Fruit fly (Drosophila melanogaster) whole organism, adult: ENCODE data around the gene CG3630.

Experiments
- CG11617 ChIP-seq: fragments of 200-800 bp; sonication (Bioruptor generic); optimal IDR thresholded peaks from 2 replicates; lab custom pipeline; 2017; ENCODE audit warnings: mild to moderate bottlenecking, missing biosample characterization, missing genetic modification reagents, missing genetic modification characterization
- CG12768 ChIP-seq: fragments of 200-800 bp; sonication (Bioruptor generic); optimal IDR thresholded peaks from 2 replicates; lab custom pipeline; 2017; ENCODE audit warnings: missing biosample characterization, missing genetic modification characterization, mild to moderate bottlenecking, moderate library complexity, missing genetic modification reagents
- CG14711 ChIP-seq: fragments of 200-800 bp; sonication (Bioruptor generic); optimal IDR thresholded peaks from 2 replicates; lab custom pipeline; 2018; ENCODE audit warnings: missing biosample characterization, mild to moderate bottlenecking, missing genetic modification characterization, moderate library complexity
- CG1620 ChIP-seq: fragments of 200-800 bp; sonication (Bioruptor generic); optimal IDR thresholded peaks from 2 replicates; lab custom pipeline; 2016; ENCODE audit warnings: missing biosample characterization, missing genetic modification characterization
- CG33017 ChIP-seq: fragments of 200-800 bp; sonication (Bioruptor generic); optimal IDR thresholded peaks from 2 replicates; lab custom pipeline; 2018; ENCODE audit warnings: missing biosample characterization, mild to moderate bottlenecking, missing genetic modification characterization, moderate library complexity
- CG5204 ChIP-seq: fragments of 200-800 bp; sonication (Bioruptor generic); optimal IDR thresholded peaks from 2 replicates; lab custom pipeline; 2016; ENCODE audit warnings: missing biosample characterization, missing genetic modification characterization
- CG7045 ChIP-seq: fragments of 200-800 bp; sonication (Bioruptor generic); optimal IDR thresholded peaks from 2 replicates; lab custom pipeline; 2017; ENCODE audit warnings: missing biosample characterization, mild to moderate bottlenecking, missing genetic modification characterization
- CG7101 ChIP-seq: fragments of 200-800 bp; sonication (Bioruptor generic); optimal IDR thresholded peaks from 2 replicates; lab custom pipeline; 2018; ENCODE audit warnings: missing biosample characterization, mild to moderate bottlenecking, missing genetic modification characterization, moderate library complexity
- Clk ChIP-seq: fragments of 200-800 bp; sonication (Bioruptor generic); optimal IDR thresholded peaks from 2 replicates; lab custom pipeline; 2017; ENCODE audit warnings: missing biosample characterization, missing genetic modification characterization
- Crg-1 ChIP-seq: fragments of 200-800 bp; sonication (Bioruptor generic); optimal IDR thresholded peaks from 2 replicates; lab custom pipeline; 2016; ENCODE audit warnings: missing biosample characterization, missing genetic modification characterization
- Hr96 ChIP-seq: fragments of 200-800 bp; sonication (Bioruptor generic); optimal IDR thresholded peaks from 2 replicates; lab custom pipeline; 2016; ENCODE audit warnings: missing biosample characterization, missing genetic modification characterization
- Mnt ChIP-seq: fragments of 200-800 bp; sonication (Bioruptor generic); optimal IDR thresholded peaks from 2 replicates; lab custom pipeline; 2016; ENCODE audit warnings: missing biosample characterization, mild to moderate bottlenecking, missing genetic modification characterization
- bab1 ChIP-seq: fragments of 200-800 bp; sonication (Bioruptor generic); optimal IDR thresholded peaks from 3 replicates; lab custom pipeline; 2019; ENCODE audit warnings: missing biosample characterization, mild to moderate bottlenecking, missing genetic modification characterization, moderate library complexity
- cic ChIP-seq: fragments of 200-800 bp; sonication (Bioruptor generic); optimal IDR thresholded peaks from 2 replicates; lab custom pipeline; 2017; ENCODE audit warnings: missing biosample characterization, mild to moderate bottlenecking, missing genetic modification characterization, moderate library complexity
- cnc ChIP-seq, 2 experiments: fragments of >200 bp; optimal IDR thresholded peaks; 2 replicates each; lab custom pipeline; 2017
- kay ChIP-seq: fragments of 200-800 bp; sonication (Bioruptor generic); peaks from one replicate; lab custom pipeline; 2016; ENCODE audit warnings: missing biosample characterization, missing genetic modification characterization, borderline replicate concordance
- ovo ChIP-seq: fragments of 200-800 bp; sonication (Bioruptor generic); optimal IDR thresholded peaks from 2 replicates; lab custom pipeline; 2016; ENCODE audit warnings: missing biosample characterization, missing genetic modification characterization
- pad ChIP-seq: fragments of 200-800 bp; sonication (Bioruptor generic); optimal IDR thresholded peaks from 3 replicates; lab custom pipeline; 2017; ENCODE audit warnings: missing biosample characterization, missing genetic modification characterization, mild to moderate bottlenecking, moderate library complexity, missing genetic modification reagents
- tj ChIP-seq: fragments of 200-800 bp; sonication (Bioruptor generic); optimal IDR thresholded peaks from 3 replicates; lab custom pipeline; 2017; ENCODE audit warnings: missing biosample characterization, mild to moderate bottlenecking, missing genetic modification characterization, moderate library complexity
- toe ChIP-seq: fragments of 200-800 bp; sonication (Bioruptor generic); optimal IDR thresholded peaks from 2 replicates; lab custom pipeline; 2016; ENCODE audit warnings: missing biosample characterization, missing genetic modification characterization

Gene CG3630

DNA sequence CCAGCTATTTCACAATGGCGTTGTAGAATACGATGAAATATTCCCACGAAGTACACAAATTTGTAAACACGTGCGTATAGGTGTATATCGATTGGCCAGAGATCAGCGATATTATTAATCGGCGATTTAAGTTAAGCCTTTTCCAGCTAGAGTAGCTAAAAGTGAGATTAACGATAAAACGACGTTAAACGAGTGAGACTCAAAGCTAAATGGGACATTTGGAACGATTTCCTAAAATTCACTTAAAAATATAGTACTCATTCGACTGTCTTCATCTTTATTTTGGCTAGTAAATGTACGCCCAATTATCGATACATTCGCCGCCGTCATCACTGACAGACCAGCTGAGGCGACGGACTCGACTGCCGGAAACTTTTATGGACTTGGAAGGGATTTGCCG lies 22.6 kb downstream of the CG3630 start, which contains the start of the genes Nmd3 and CG17776:
Gene Nmd3 (minus strand): TSS at position 106 of the 400 bp plus-strand sequence.
Gene CG17776 (plus strand): TSS at position 163 of the 400 bp plus-strand sequence.
- TF ChIP-seq Hr96 (GFP tag; lab: Kevin White, UChicago) (no peak), Clk (no peak), bab1 (GFP tag; lab: Kevin White, UChicago) (peak; percentile 45), tj (GFP tag; lab: Kevin White, UChicago) (peak; percentile 10), CG1620 (GFP tag; lab: Kevin White, UChicago) (no peak), Mnt (GFP tag; lab: Kevin White, UChicago) (peak; percentile 99), cic (GFP tag; lab: Kevin White, UChicago) (peak; percentile 13), CG7101 (tag; lab: Kevin White, UChicago) (peak; percentile 24), CG33017 (tag; lab: Kevin White, UChicago) (no peak), CG11617 (GFP tag; lab: Kevin White, UChicago) (peak; percentile 5)

DNA sequence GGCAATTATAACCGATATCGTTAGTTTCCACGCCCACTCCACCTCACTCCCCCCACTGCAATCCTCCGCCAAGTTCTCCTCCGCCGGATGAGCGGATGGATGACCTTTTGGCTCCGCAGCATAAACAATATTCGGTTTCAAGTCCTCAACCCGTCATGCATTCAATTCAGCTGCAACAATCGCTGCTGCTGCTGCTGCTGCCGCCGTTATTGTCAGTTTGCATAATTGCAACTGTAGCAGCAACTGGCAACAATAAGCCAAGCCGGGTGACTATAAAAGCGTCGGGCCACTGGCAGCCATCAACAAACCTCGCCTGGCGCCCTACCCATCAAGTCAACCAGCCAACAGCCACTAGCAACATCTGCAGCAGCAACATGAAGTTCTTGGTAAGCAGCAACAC lies 24.6 kb downstream of the CG3630 start, which contains the start of gene CG17777:
Gene CG17777 (plus strand): TSS at position 301 of the 400 bp plus-strand sequence.
- TF ChIP-seq CG14711 (no peak), CG5204 (GFP tag; lab: Kevin White, UChicago) (no peak), Hr96 (GFP tag; lab: Kevin White, UChicago) (no peak), toe (GFP tag; lab: Kevin White, UChicago) (no peak), cic (GFP tag; lab: Kevin White, UChicago) (no peak), CG1620 (GFP tag; lab: Kevin White, UChicago) (no peak), CG7045 (GFP tag; lab: Kevin White, UChicago) (no peak)

DNA sequence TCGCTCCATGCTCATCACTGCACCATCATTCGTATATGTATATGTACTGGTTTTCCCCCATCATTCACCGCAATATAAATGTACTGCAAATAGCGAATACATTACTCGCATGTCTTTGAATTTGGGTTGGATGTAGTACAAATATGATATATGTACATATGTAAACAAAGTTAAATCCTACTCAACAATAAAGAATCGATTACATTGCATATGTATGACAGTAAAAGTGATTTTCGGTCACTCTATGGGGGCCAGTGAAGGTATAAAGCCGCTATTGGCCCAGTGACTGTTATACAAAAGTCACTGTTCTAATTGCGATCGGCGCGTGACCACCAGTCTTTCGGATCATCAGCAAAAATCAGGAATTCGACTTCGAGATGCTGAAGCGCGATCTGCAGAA lies 25.5 kb downstream of the CG3630 start, which contains the start of gene CG3457:
Gene CG3457 (plus strand): TSS at position 301 of the 400 bp plus-strand sequence.
- TF ChIP-seq bab1 (GFP tag; lab: Kevin White, UChicago) (no peak), CG12768 (no peak), cic (GFP tag; lab: Kevin White, UChicago) (no peak), Crg-1 (GFP tag; lab: Kevin White, UChicago) (no peak), CG14711 (no peak), pad (peak; percentile 15), Clk (no peak), CG11617 (GFP tag; lab: Kevin White, UChicago) (no peak), cnc (optimal IDR thresholded peaks at IDR 0.05; lab: Kevin White, UChicago) (no peak)

DNA sequence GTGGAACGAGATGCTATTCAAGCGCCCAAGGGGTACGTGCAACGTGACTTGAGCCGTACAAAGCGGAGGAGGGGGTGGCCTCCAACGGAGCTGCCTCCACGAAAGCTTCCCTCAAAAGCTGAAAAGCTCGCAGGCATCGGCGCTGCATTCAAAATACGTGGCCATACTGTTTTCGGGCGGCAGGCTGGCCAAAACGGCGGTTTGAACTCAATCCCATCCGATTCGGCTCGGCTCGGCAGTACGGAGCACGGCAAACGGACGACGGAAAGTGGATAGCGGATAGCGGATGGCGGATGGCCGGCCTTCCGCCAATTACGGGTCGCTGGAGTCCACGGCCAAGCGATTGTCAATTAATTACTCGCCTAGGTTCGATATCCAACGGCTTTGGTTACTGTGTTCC lies 26.9 kb downstream of the CG3630 start, which contains the start of gene Mct1:
Gene Mct1 (plus strand): TSS at position 301 of the 400 bp plus-strand sequence.
- TF ChIP-seq Clk (no peak), cnc (optimal IDR thresholded peaks at IDR 0.05; lab: Kevin White, UChicago) (no peak)

DNA sequence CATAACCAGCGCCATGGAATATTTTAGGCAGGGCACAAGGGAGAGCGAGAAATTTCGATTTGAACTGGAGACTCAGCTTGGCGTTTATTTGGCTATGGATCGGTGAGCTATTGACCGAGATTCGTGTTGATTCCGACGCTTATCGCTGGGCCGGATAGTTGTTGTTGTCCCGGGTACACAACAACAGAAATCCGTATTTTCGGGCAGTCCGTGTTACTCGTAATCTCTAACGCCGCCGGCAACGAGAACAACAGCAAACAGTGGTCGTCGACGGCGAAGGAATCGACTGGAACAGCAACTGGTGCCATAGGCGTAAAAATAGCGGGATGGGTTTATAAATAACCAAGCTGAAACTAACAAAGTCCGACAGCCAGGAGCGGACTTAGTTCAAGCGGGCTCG lies 29.9 kb downstream of the CG3630 start:
- TF ChIP-seq CG5204 (GFP tag; lab: Kevin White, UChicago), result no peak
- TF ChIP-seq CG7045 (GFP tag; lab: Kevin White, UChicago), result no peak
- no peak for TF ChIP-seq CG33017 (tag; lab: Kevin White, UChicago)
- no peak for TF ChIP-seq toe (GFP tag; lab: Kevin White, UChicago)
- no peak for TF ChIP-seq Hr96 (GFP tag; lab: Kevin White, UChicago)
- no peak for TF ChIP-seq CG12768
- TF ChIP-seq cnc (optimal IDR thresholded peaks at IDR 0.05; lab: Kevin White, UChicago), result no peak
- no peak for TF ChIP-seq ovo
- no peak for TF ChIP-seq Mnt (GFP tag; lab: Kevin White, UChicago)
- no peak for TF ChIP-seq CG11617 (GFP tag; lab: Kevin White, UChicago)

DNA sequence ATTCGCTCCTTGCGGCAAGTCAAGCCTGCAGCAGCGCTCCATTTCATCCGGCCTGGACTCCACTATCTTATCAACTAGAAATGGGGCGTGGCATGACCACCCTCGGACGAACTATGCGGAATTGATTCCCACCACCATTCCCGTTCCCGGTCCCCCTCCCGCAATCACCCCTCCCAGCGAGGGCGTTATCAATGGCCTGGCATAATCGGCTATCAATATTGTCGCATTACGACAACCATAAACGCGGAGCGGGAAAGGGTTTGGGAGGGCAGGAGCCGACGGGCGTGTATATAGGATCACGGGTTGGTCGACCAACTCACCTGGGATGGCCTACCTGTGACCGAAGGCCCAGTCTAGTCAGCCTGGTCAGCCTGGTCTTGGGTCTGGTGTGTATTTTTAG lies 31.2 kb downstream of the CG3630 start:
- TF ChIP-seq cnc (optimal IDR thresholded peaks at IDR 0.05; lab: Kevin White, UChicago) (no peak), CG7045 (GFP tag; lab: Kevin White, UChicago) (no peak), cic (GFP tag; lab: Kevin White, UChicago) (no peak), Clk (no peak), CG11617 (GFP tag; lab: Kevin White, UChicago) (no peak), Crg-1 (GFP tag; lab: Kevin White, UChicago) (no peak), Mnt (GFP tag; lab: Kevin White, UChicago) (no peak), tj (GFP tag; lab: Kevin White, UChicago) (no peak), CG1620 (GFP tag; lab: Kevin White, UChicago) (no peak), CG12768 (no peak), CG5204 (GFP tag; lab: Kevin White, UChicago) (no peak), CG7101 (tag; lab: Kevin White, UChicago) (no peak), CG14711 (no peak), toe (GFP tag; lab: Kevin White, UChicago) (no peak), Hr96 (GFP tag; lab: Kevin White, UChicago) (no peak), ovo (no peak), bab1 (GFP tag; lab: Kevin White, UChicago) (no peak), pad (no peak), kay (GFP tag; lab: Kevin White, UChicago) (no peak), CG33017 (tag; lab: Kevin White, UChicago) (no peak)

DNA sequence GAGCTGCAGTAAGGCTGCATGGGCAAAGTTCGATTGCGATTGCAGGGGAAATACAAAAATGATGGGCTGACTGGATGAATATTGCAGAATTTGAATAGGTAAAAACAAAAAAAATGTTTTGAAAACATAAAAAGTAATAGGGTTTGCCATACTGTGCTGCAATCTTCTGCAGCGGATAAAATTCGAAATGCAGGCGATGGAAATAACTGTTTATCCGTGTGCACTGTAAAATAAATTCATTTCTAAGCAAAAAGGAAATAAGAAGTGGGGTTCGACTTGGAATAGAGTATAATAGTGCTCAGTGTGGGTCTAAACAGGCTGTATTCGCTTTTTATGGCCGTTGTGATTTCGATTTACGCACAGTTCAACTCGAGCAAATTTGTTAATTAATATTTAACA lies 31.8 kb downstream of the CG3630 start, which contains the start of gene CG14053:
Gene CG14053 (minus strand): TSS at position 101 of the 399 bp plus-strand sequence.
- TF ChIP-seq CG7045 (GFP tag; lab: Kevin White, UChicago) (no peak), pad (no peak), CG12768 (no peak), Mnt (GFP tag; lab: Kevin White, UChicago) (no peak), cnc (optimal IDR thresholded peaks at IDR 0.05; lab: Kevin White, UChicago) (no peak), CG7101 (tag; lab: Kevin White, UChicago) (no peak), CG33017 (tag; lab: Kevin White, UChicago) (no peak), ovo (no peak), tj (GFP tag; lab: Kevin White, UChicago) (no peak), Clk (no peak)
